Fruit fly (Drosophila melanogaster): Measurements from ENCODE around the gene Wdr82.

The Wdr82 gene

dm6 chr2L:8414887-8415883, 40.9 kb downstream of the Wdr82 start, which contains the start of the genes CG13398 and Akap200 (continued):
- TF ChIP-seq pum (GFP tag; optimal IDR thresholded peaks at IDR 0.05) (no peak), CG4707 (GFP tag; optimal IDR thresholded peaks at IDR 0.05) (no peak), lilli (GFP tag; optimal IDR thresholded peaks at IDR 0.05) (peak; percentile 36), CG18011 (GFP tag; optimal IDR thresholded peaks at IDR 0.05) (no peak), ranshi (GFP tag; IDR thresholded peaks at IDR 0.05) (no peak), CG10147 (GFP tag; optimal IDR thresholded peaks at IDR 0.05) (no peak), hth (optimal IDR thresholded peaks at IDR 0.05) (no peak), CG4404 (GFP tag; IDR thresholded peaks at IDR 0.05) (no peak), ttk (GFP tag; IDR thresholded peaks at IDR 0.05) (no peak), CG10431 (GFP tag; optimal IDR thresholded peaks at IDR 0.05) (no peak), dysf (GFP tag; IDR thresholded peaks at IDR 0.05) (no peak), schlank (tag; optimal IDR thresholded peaks at IDR 0.05) (no peak), CG8388 (GFP tag; optimal IDR thresholded peaks at IDR 0.05) (no peak), CG15073 (GFP tag; optimal IDR thresholded peaks at IDR 0.05) (no peak), CG3407 (GFP tag; optimal IDR thresholded peaks at IDR 0.05) (no peak), CG14441 (GFP tag; IDR thresholded peaks at IDR 0.05) (0 out of 2 replicates have a peak, but pooled peaks have one; percentile 17), CG15011 (GFP tag; optimal IDR thresholded peaks at IDR 0.05) (no peak), Vsx1 (GFP tag; optimal IDR thresholded peaks at IDR 0.05) (no peak), Bteb2 (GFP tag; optimal IDR thresholded peaks at IDR 0.05) (no peak), fu2 (GFP tag; optimal IDR thresholded peaks at IDR 0.05) (no peak), Hr3 (GFP tag; optimal IDR thresholded peaks at IDR 0.05) (peak; percentile 30), B-H1 (GFP tag; IDR thresholded peaks at IDR 0.05) (no peak), ham (GFP tag; IDR thresholded peaks at IDR 0.05) (no peak), HLH3B (GFP tag; IDR thresholded peaks at IDR 0.05) (no peak), so (GFP tag; IDR thresholded peaks at IDR 0.05) (no peak), CG6254 (GFP tag; optimal IDR thresholded peaks at IDR 0.05) (no peak), CG17385 (GFP tag; optimal IDR thresholded peaks at IDR 0.05) (peak; percentile 23), CG34224 (GFP tag; IDR thresholded peaks at IDR 0.05; ENCODE audit: partially characterized antibody) (no peak), wek (GFP tag; optimal IDR thresholded peaks at IDR 0.05) (no peak), pros (GFP tag; optimal IDR thresholded peaks at IDR 0.05) (peak; percentile 24), Usf (GFP tag; optimal IDR thresholded peaks at IDR 0.05) (peak; percentile 2), h (optimal IDR thresholded peaks at IDR 0.05) (no peak), CG9876 (GFP tag; optimal IDR thresholded peaks at IDR 0.05) (no peak), repo (GFP tag; optimal IDR thresholded peaks at IDR 0.05) (no peak), CG11456 (GFP tag; IDR thresholded peaks at IDR 0.05) (peak; percentile 54; the same call in 1 of the 3 replicates), wor (GFP tag; IDR thresholded peaks at IDR 0.05) (no peak), CG4617 (GFP tag; optimal IDR thresholded peaks at IDR 0.05; ENCODE audit: borderline replicate concordance) (peak; percentile 72), CG1233 (GFP tag; optimal IDR thresholded peaks at IDR 0.05) (no peak), ftz-f1 (GFP tag; optimal IDR thresholded peaks at IDR 0.05) (no peak), Doc2 (GFP tag; IDR thresholded peaks at IDR 0.05) (no peak), CG12391 (tag; optimal IDR thresholded peaks at IDR 0.05) (peak; percentile 65), CG17829 (tag; optimal IDR thresholded peaks at IDR 0.05) (peak; percentile 37), Sin3A (optimal IDR thresholded peaks at IDR 0.05) (peak; percentile 46), CG16863 (GFP tag; optimal IDR thresholded peaks at IDR 0.05) (no peak), CG2889 (GFP tag; IDR thresholded peaks at IDR 0.05) (no peak), CG15696 (tag; optimal IDR thresholded peaks at IDR 0.05) (peak; percentile 31), Side (GFP tag; optimal IDR thresholded peaks at IDR 0.05) (no peak), mam (GFP tag; optimal IDR thresholded peaks at IDR 0.05) (no peak), BtbVII (GFP tag; optimal IDR thresholded peaks at IDR 0.05) (no peak), trh (GFP tag; optimal IDR thresholded peaks at IDR 0.05) (no peak), CG7786 (GFP tag; optimal IDR thresholded peaks at IDR 0.05) (peak; percentile 4)

All from whole organism, embryonic.